Worm (Caenorhabditis elegans) whole organism, L1 larva: ENCODE results near the gene lpd-9.

Experiments used
- C34B4.2 ChIP-seq: sonication (generic microtip); optimal IDR thresholded peaks from 2 replicates; lab custom pipeline; 2017; ENCODE audit warnings: mild to moderate bottlenecking, missing genetic modification characterization, missing compliant biosample characterization
- F16B12.6 ChIP-seq: fragments of 150-350 bp; optimal IDR thresholded peaks from 2 replicates; lab custom pipeline; 2014; ENCODE audit warnings: missing biosample characterization, missing genetic modification characterization
- aha-1 ChIP-seq: fragments of 150-350 bp; optimal IDR thresholded peaks from 2 replicates; lab custom pipeline; 2014; ENCODE audit warnings: missing biosample characterization, missing genetic modification characterization
- alr-1 ChIP-seq: fragments of 200-800 bp; sonication (Bioruptor generic); optimal IDR thresholded peaks from 2 replicates; lab custom pipeline; 2018; ENCODE audit warnings: borderline replicate concordance, mild to moderate bottlenecking, missing genetic modification characterization, missing compliant biosample characterization
- aly-2 ChIP-seq: fragments of 150-350 bp; optimal IDR thresholded peaks from 2 replicates; lab custom pipeline; 2014; ENCODE audit warnings: missing biosample characterization, missing genetic modification characterization
- ceh-8 ChIP-seq: fragments of 200-800 bp; sonication (Bioruptor generic); optimal IDR thresholded peaks from 2 replicates; lab custom pipeline; 2018; ENCODE audit warnings: mild to moderate bottlenecking, missing genetic modification characterization, moderate library complexity, missing compliant biosample characterization
- ceh-82 ChIP-seq, 3 experiments: fragments of 150-350 bp in 1 of 3; sonication (generic microtip) in 2 of 3; optimal IDR thresholded peaks; 2 replicates each; lab custom pipeline; 2014 to 2017; ENCODE audit warnings: missing biosample characterization in 3 of 3, missing genetic modification characterization in 3 of 3
- efl-1 ChIP-seq, 4 experiments: fragments of 150-350 bp; optimal IDR thresholded peaks in 3 of 4; peaks in 1 of 4; 1 replicate in 1 of 4; 2 replicates in 3 of 4; lab custom pipeline; 2014; ENCODE audit warnings: missing biosample characterization in 2 of 4, missing genetic modification characterization in 2 of 4, missing genetic modification reagents in 2 of 4
- egl-27 ChIP-seq, 2 experiments: fragments of 150-350 bp in 1 of 2; sonication (generic microtip); optimal IDR thresholded peaks; 3 replicates each; lab custom pipeline; 2017 to 2018; ENCODE audit warnings: missing biosample characterization in 2 of 2, missing genetic modification characterization in 2 of 2, missing genetic modification reagents in 2 of 2
- elt-2 ChIP-seq: sonication (generic microtip); optimal IDR thresholded peaks from 2 replicates; lab custom pipeline; 2016; ENCODE audit warnings: missing genetic modification characterization, mild to moderate bottlenecking, inconsistent platforms, missing compliant biosample characterization, missing genetic modification reagents
- elt-3 ChIP-seq, 6 experiments: fragments of 150-350 bp in 1 of 6; sonication (generic microtip); optimal IDR thresholded peaks; 2 replicates each; lab custom pipeline; 2017 to 2018; ENCODE audit warnings: missing biosample characterization in 6 of 6, missing genetic modification characterization in 6 of 6, inconsistent platforms in 1 of 6
- fkh-4 ChIP-seq: sonication (generic microtip); optimal IDR thresholded peaks from 2 replicates; lab custom pipeline; 2016; ENCODE audit warnings: missing compliant biosample characterization, missing genetic modification characterization, borderline replicate concordance
- hlh-4 ChIP-seq: sonication (generic microtip); optimal IDR thresholded peaks from 2 replicates; lab custom pipeline; 2016; ENCODE audit warnings: mild to moderate bottlenecking, missing genetic modification characterization, missing compliant biosample characterization
- hpl-2 ChIP-seq: fragments of 150-350 bp; optimal IDR thresholded peaks from 2 replicates; lab custom pipeline; 2014; ENCODE audit warnings: missing biosample characterization, missing genetic modification reagents, missing genetic modification characterization
- irx-1 ChIP-seq: sonication (generic microtip); optimal IDR thresholded peaks from 2 replicates; lab custom pipeline; 2016; ENCODE audit warnings: missing genetic modification characterization, missing compliant biosample characterization
- lin-14 ChIP-seq: fragments of 200-800 bp; sonication (Bioruptor generic); optimal IDR thresholded peaks from 2 replicates; lab custom pipeline; 2018; ENCODE audit warnings: mild to moderate bottlenecking, missing genetic modification characterization, moderate library complexity, missing compliant biosample characterization
- lin-35 ChIP-seq, 2 experiments: fragments of 150-350 bp; optimal IDR thresholded peaks; 2 replicates each; lab custom pipeline; 2014; ENCODE audit warnings: missing biosample characterization in 2 of 2, missing genetic modification characterization in 2 of 2, missing genetic modification reagents in 2 of 2
- lir-3 ChIP-seq: sonication (generic microtip); optimal IDR thresholded peaks from 2 replicates; lab custom pipeline; 2016; ENCODE audit warnings: mild to moderate bottlenecking, missing genetic modification characterization, moderate library complexity, missing compliant biosample characterization; ENCODE audit not compliant: poor library complexity
- mab-9 ChIP-seq: fragments of 200-800 bp; sonication (Bioruptor generic); IDR thresholded peaks from 2 replicates; pipeline ENCODE4 v1.3.6; 2022; ENCODE audit warnings: missing genetic modification reagents, missing genetic modification characterization, missing compliant biosample characterization
- mep-1 ChIP-seq: fragments of 150-350 bp; optimal IDR thresholded peaks from 2 replicates; lab custom pipeline; 2014; ENCODE audit warnings: missing biosample characterization, missing genetic modification characterization
- nhr-11 ChIP-seq: fragments of 150-350 bp; optimal IDR thresholded peaks from 2 replicates; lab custom pipeline; 2014; ENCODE audit warnings: missing biosample characterization, missing genetic modification characterization
- nhr-12 ChIP-seq: sonication (generic microtip); optimal IDR thresholded peaks from 2 replicates; lab custom pipeline; 2017; ENCODE audit warnings: missing biosample characterization, missing genetic modification characterization
- nhr-20 ChIP-seq: sonication (generic microtip); optimal IDR thresholded peaks from 2 replicates; lab custom pipeline; 2016; ENCODE audit warnings: mild to moderate bottlenecking, missing genetic modification characterization, missing compliant biosample characterization
- nhr-28 ChIP-seq: fragments of 150-350 bp; optimal IDR thresholded peaks from 2 replicates; lab custom pipeline; 2014; ENCODE audit warnings: missing biosample characterization, missing genetic modification characterization
- nhr-47 ChIP-seq: sonication (generic microtip); optimal IDR thresholded peaks from 2 replicates; lab custom pipeline; 2016; ENCODE audit warnings: mild to moderate bottlenecking, missing genetic modification characterization, moderate library complexity, missing compliant biosample characterization
- nhr-76 ChIP-seq: sonication (generic microtip); optimal IDR thresholded peaks from 2 replicates; lab custom pipeline; 2017; ENCODE audit warnings: missing biosample characterization, missing genetic modification characterization
- nhr-77 ChIP-seq: fragments of 150-350 bp; optimal IDR thresholded peaks from 2 replicates; lab custom pipeline; 2014; ENCODE audit warnings: missing biosample characterization, missing genetic modification characterization
- nhr-85 ChIP-seq: sonication (generic microtip); peaks from one replicate; lab custom pipeline; 2016; ENCODE audit warnings: missing genetic modification characterization, inconsistent platforms, missing compliant biosample characterization
- nhr-90 ChIP-seq: sonication (generic microtip); optimal IDR thresholded peaks from 2 replicates; lab custom pipeline; 2016; ENCODE audit warnings: mild to moderate bottlenecking, missing genetic modification characterization, missing compliant biosample characterization; ENCODE audit not compliant: poor library complexity
- pax-3 ChIP-seq: fragments of 200-800 bp; sonication (Bioruptor generic); optimal IDR thresholded peaks from 2 replicates; lab custom pipeline; 2018; ENCODE audit warnings: mild to moderate bottlenecking, missing genetic modification characterization, moderate library complexity, missing compliant biosample characterization
- pqm-1 ChIP-seq: sonication (generic microtip); optimal IDR thresholded peaks from 3 replicates; lab custom pipeline; 2017; ENCODE audit warnings: missing biosample characterization, missing genetic modification characterization
- skn-1 ChIP-seq: fragments of 150-350 bp; optimal IDR thresholded peaks from 2 replicates; lab custom pipeline; 2014; ENCODE audit warnings: missing biosample characterization, missing genetic modification characterization
- snpc-4 ChIP-seq: fragments of 150-350 bp; optimal IDR thresholded peaks from 2 replicates; lab custom pipeline; 2014; ENCODE audit warnings: missing biosample characterization, missing genetic modification characterization
- tbx-2 ChIP-seq: sonication (generic microtip); optimal IDR thresholded peaks from 2 replicates; lab custom pipeline; 2016; ENCODE audit warnings: missing genetic modification characterization, missing compliant biosample characterization
- tlp-1 ChIP-seq: fragments of 150-350 bp; optimal IDR thresholded peaks from 2 replicates; lab custom pipeline; 2014; ENCODE audit warnings: missing biosample characterization, missing genetic modification characterization
- zag-1 ChIP-seq: fragments of 150-350 bp; optimal IDR thresholded peaks from 2 replicates; lab custom pipeline; 2014; ENCODE audit warnings: missing biosample characterization, missing genetic modification characterization
- ztf-11 ChIP-seq, 2 experiments: sonication (generic microtip); optimal IDR thresholded peaks; 2 replicates each; lab custom pipeline; 2016 to 2017; ENCODE audit warnings: missing genetic modification characterization in 2 of 2, missing biosample characterization in 1 of 2, missing compliant biosample characterization in 1 of 2

Gene lpd-9

ce11 chrV:10536808-10537207 lies 42.3 kb upstream of the lpd-9 start (continued):
- TF ChIP-seq tbx-2 (tag; lab: Kevin White, UChicago) (peak; percentile 95), aha-1 (peak; percentile 44), snpc-4 (tag; lab: Kevin White, UChicago) (peak; percentile 88), C34B4.2 (no peak), alr-1 (no peak), egl-27 (tag; optimal IDR thresholded peaks at IDR 0.05; lab: Kevin White, UChicago) (peak in 1 of 2 experiments; percentile 40), nhr-47 (tag; lab: Kevin White, UChicago) (peak; percentile 96), efl-1 (optimal IDR thresholded peaks at IDR 0.05; lab: Kevin White, UChicago) (peak; percentile 82 to 98), efl-1 (GFP tag; optimal IDR thresholded peaks at IDR 0.05 in 1 of 2; lab: Kevin White, UChicago) (peak; percentile 96 to 100), pax-3 (tag; lab: Kevin White, UChicago) (peak; percentile 79), lin-14 (GFP tag; lab: Kevin White, UChicago) (peak; percentile 99), hlh-4 (tag; lab: Kevin White, UChicago) (no peak), hpl-2 (GFP tag; lab: Kevin White, UChicago) (no peak)

ce11 chrV:10539114-10539513 lies 40.0 kb upstream of the lpd-9 start, which contains the start of gene F25D1.8:
TSS of gene F25D1.8 (plus strand) at chrV:10539414.
- TF ChIP-seq mep-1 (tag; lab: Kevin White, UChicago) = no peak
- no peak for TF ChIP-seq fkh-4 (tag; lab: Kevin White, UChicago)
- no peak for TF ChIP-seq nhr-12 (tag; lab: Kevin White, UChicago)
- no peak for TF ChIP-seq C34B4.2
- TF ChIP-seq nhr-28 (tag; lab: Kevin White, UChicago) = no peak
- TF ChIP-seq efl-1 (optimal IDR thresholded peaks at IDR 0.05; lab: Kevin White, UChicago) = no peak
- no peak for TF ChIP-seq efl-1 (GFP tag; optimal IDR thresholded peaks at IDR 0.05 in 1 of 2; lab: Kevin White, UChicago)
- TF ChIP-seq skn-1 (tag; lab: Kevin White, UChicago) = no peak
- no peak for TF ChIP-seq aly-2 (tag; lab: Kevin White, UChicago)
- no peak for TF ChIP-seq nhr-76 (tag; lab: Kevin White, UChicago)
- TF ChIP-seq ceh-82 (tag; optimal IDR thresholded peaks at IDR 0.05; lab: Kevin White, UChicago) = no peak
- no peak for TF ChIP-seq F16B12.6 (tag; lab: Kevin White, UChicago)
- no peak for TF ChIP-seq irx-1 (tag; lab: Kevin White, UChicago)
- no peak for TF ChIP-seq zag-1
- no peak for TF ChIP-seq lin-35 (GFP tag; optimal IDR thresholded peaks at IDR 0.05; lab: Kevin White, UChicago)
- TF ChIP-seq pqm-1 (tag; lab: Kevin White, UChicago) = no peak
- TF ChIP-seq tlp-1 (tag; lab: Kevin White, UChicago) = no peak

ce11 chrV:10540024-10540423 lies 39.1 kb upstream of the lpd-9 start, which contains the start of gene degt-1:
TSS of gene degt-1 (plus strand) at chrV:10540324.
- TF ChIP-seq egl-27 (tag; optimal IDR thresholded peaks at IDR 0.05; lab: Kevin White, UChicago) (no peak), lir-3 (tag; lab: Kevin White, UChicago) (no peak), efl-1 (optimal IDR thresholded peaks at IDR 0.05; lab: Kevin White, UChicago) (no peak), efl-1 (GFP tag; optimal IDR thresholded peaks at IDR 0.05 in 1 of 2; lab: Kevin White, UChicago) (peak in 1 of 2 experiments; percentile 64)
- TF ChIP-seq, all 84 proteins: peak for 1

ce11 chrV:10546749-10547148 lies 32.4 kb upstream of the lpd-9 start, which contains the start of gene F25D1.5:
TSS of gene F25D1.5 (minus strand) at chrV:10546783.
- TF ChIP-seq elt-2 (tag; lab: Kevin White, UChicago) (peak; percentile 1), nhr-77 (peak; percentile 80), nhr-20 (tag; lab: Kevin White, UChicago) (peak; percentile 36), nhr-85 (tag; lab: Kevin White, UChicago) (peak; percentile 79), snpc-4 (tag; lab: Kevin White, UChicago) (no peak), efl-1 (optimal IDR thresholded peaks at IDR 0.05; lab: Kevin White, UChicago) (peak in 1 of 2 experiments; percentile 6), efl-1 (GFP tag; optimal IDR thresholded peaks at IDR 0.05 in 1 of 2; lab: Kevin White, UChicago) (no peak), nhr-47 (tag; lab: Kevin White, UChicago) (no peak), nhr-90 (tag; lab: Kevin White, UChicago) (peak; percentile 6)

DNA sequence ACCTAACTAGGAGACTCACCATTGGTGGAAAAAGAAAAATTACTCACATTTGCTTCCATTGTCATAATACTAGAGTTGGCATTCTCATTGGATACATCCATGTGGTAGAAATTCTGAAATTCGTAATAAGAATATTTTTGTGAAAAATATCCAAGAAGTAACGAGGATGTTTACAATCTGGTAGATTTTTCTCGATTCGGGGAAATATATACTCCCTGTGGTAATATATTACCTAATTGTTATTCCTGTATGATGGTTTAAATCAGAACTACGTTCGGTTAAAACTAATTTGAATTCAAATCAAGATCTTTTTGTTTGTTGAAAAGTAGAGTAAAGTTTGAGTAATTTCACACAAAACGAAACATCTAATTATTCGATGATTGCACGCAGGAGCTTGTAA lies 30.1 kb upstream of the lpd-9 start, which contains the start of gene srd-34:
Gene srd-34, minus strand, starts transcription at position 101 of the 400 bp plus-strand sequence.
- TF ChIP-seq alr-1 (no peak), ceh-8 (GFP tag; lab: Kevin White, UChicago) (no peak), lir-3 (tag; lab: Kevin White, UChicago) (no peak), elt-3 (tag; optimal IDR thresholded peaks at IDR 0.05; lab: Kevin White, UChicago) (no peak), mab-9 (GFP tag; lab: Robert Waterston, UW) (no peak), F16B12.6 (tag; lab: Kevin White, UChicago) (no peak), ztf-11 (tag; optimal IDR thresholded peaks at IDR 0.05; lab: Kevin White, UChicago) (no peak), nhr-11 (tag; lab: Kevin White, UChicago) (no peak)
